Worm (Caenorhabditis elegans): ENCODE measurements around the gene fipr-2.

Gene fipr-2

ce11 chrV:12414362-12414761 lies 49.2 kb downstream of the fipr-2 start:
- no peak for TF ChIP-seq ceh-82 (tag; optimal IDR thresholded peaks at IDR 0.05)
- no peak for TF ChIP-seq nhr-67 (tag; optimal IDR thresholded peaks at IDR 0.05)
- TF ChIP-seq nhr-77 (tag; optimal IDR thresholded peaks at IDR 0.05): no peak
- no peak for TF ChIP-seq ama-1 (optimal IDR thresholded peaks at IDR 0.05)
- TF ChIP-seq ztf-11 (tag; optimal IDR thresholded peaks at IDR 0.05): no peak
- TF ChIP-seq lsy-12 (tag; optimal IDR thresholded peaks at IDR 0.05): no peak
- TF ChIP-seq ZK546.5 (tag; optimal IDR thresholded peaks at IDR 0.05): no peak
- no peak for TF ChIP-seq zag-1 (tag; optimal IDR thresholded peaks at IDR 0.05)
- TF ChIP-seq nhr-28 (tag; optimal IDR thresholded peaks at IDR 0.05): no peak
- peak; percentile 15 for TF ChIP-seq pha-4 (tag; optimal IDR thresholded peaks at IDR 0.05)
- no peak for TF ChIP-seq unc-62 (GFP tag; optimal IDR thresholded peaks at IDR 0.05)
- peak; percentile 62 for TF ChIP-seq elt-2 (tag; optimal IDR thresholded peaks at IDR 0.05)
- no peak for TF ChIP-seq nhr-237 (tag; optimal IDR thresholded peaks at IDR 0.05)
- peak; percentile 55 for TF ChIP-seq pqm-1 (tag; optimal IDR thresholded peaks at IDR 0.05)
- no peak for TF ChIP-seq elt-3 (tag; optimal IDR thresholded peaks at IDR 0.05)
- TF ChIP-seq skn-1 (tag; optimal IDR thresholded peaks at IDR 0.05): peak; percentile 51
